Worm (Caenorhabditis elegans) whole organism, young adult: ENCODE data around the gene R09E10.6.

ENCODE experiments used
- F22D6.2 ChIP-seq: sonication (generic microtip); optimal IDR thresholded peaks from 2 replicates; lab custom pipeline; 2016; ENCODE audit warnings: mild to moderate bottlenecking, missing genetic modification characterization, missing compliant biosample characterization
- T26A5.8 ChIP-seq: sonication (generic microtip); optimal IDR thresholded peaks from 2 replicates; lab custom pipeline; 2016; ENCODE audit warnings: missing genetic modification characterization, missing compliant biosample characterization
- Y56A3A.18 ChIP-seq: fragments of 200-800 bp; sonication (Bioruptor generic); IDR thresholded peaks from 2 replicates; pipeline ENCODE4 v1.3.6; 2022; ENCODE audit warnings: missing genetic modification reagents, missing genetic modification characterization, missing compliant biosample characterization
- cebp-1 ChIP-seq, 2 experiments: fragments of 200-800 bp in 1 of 2; sonication (Bioruptor generic) in 1 of 2; sonication (generic microtip) in 1 of 2; IDR thresholded peaks in 1 of 2; optimal IDR thresholded peaks in 1 of 2; 2 replicates each; pipeline versions ENCODE4 v1.3.6 to Lab custom; 2017 to 2022; ENCODE audit warnings: missing compliant biosample characterization in 2 of 2, missing genetic modification characterization in 2 of 2, mild to moderate bottlenecking in 1 of 2, missing genetic modification reagents in 1 of 2, moderate library complexity in 1 of 2
- ceh-79 ChIP-seq: sonication (generic microtip); optimal IDR thresholded peaks from 2 replicates; lab custom pipeline; 2017; ENCODE audit warnings: mild to moderate bottlenecking, missing genetic modification characterization, missing compliant biosample characterization
- egrh-3 ChIP-seq: fragments of 200-800 bp; sonication (Bioruptor generic); IDR thresholded peaks from 2 replicates; pipeline ENCODE4 v1.3.6; 2022; ENCODE audit warnings: missing genetic modification reagents, missing genetic modification characterization, missing compliant biosample characterization
- hsf-1 ChIP-seq: fragments of 200-800 bp; sonication (Bioruptor generic); IDR thresholded peaks from 2 replicates; pipeline ENCODE4 v1.3.6; 2022; ENCODE audit warnings: missing genetic modification reagents, missing genetic modification characterization, missing compliant biosample characterization
- nhr-90 ChIP-seq: sonication (generic microtip); optimal IDR thresholded peaks from 2 replicates; lab custom pipeline; 2016; ENCODE audit warnings: missing genotype, mild to moderate bottlenecking, missing genetic modification characterization, missing compliant biosample characterization
- sdz-38 ChIP-seq: sonication (generic microtip); optimal IDR thresholded peaks from 2 replicates; lab custom pipeline; 2016; ENCODE audit warnings: missing genotype, missing genetic modification characterization, missing compliant biosample characterization
- unc-62 ChIP-seq: fragments of 150-350 bp; optimal IDR thresholded peaks from 2 replicates; lab custom pipeline; 2014; ENCODE audit warnings: missing biosample characterization, missing genetic modification reagents, missing genetic modification characterization
- ztf-6 ChIP-seq: fragments of 200-800 bp; sonication (Bioruptor generic); IDR thresholded peaks from 2 replicates; pipeline ENCODE4 v1.3.6; 2022; ENCODE audit warnings: missing genetic modification reagents, missing genetic modification characterization, missing compliant biosample characterization

- TF ChIP-seq nhr-90 (tag; lab: Kevin White, UChicago): no peak
- TF ChIP-seq unc-62 (GFP tag; lab: Kevin White, UChicago): no peak
- no peak for TF ChIP-seq ceh-79 (tag; lab: Kevin White, UChicago)
- no peak for TF ChIP-seq Y56A3A.18
- no peak for TF ChIP-seq cebp-1 (GFP tag; IDR thresholded peaks at IDR 0.05; lab: Robert Waterston, UW)
- TF ChIP-seq cebp-1 (tag; optimal IDR thresholded peaks at IDR 0.05; lab: Kevin White, UChicago): no peak
- no peak for TF ChIP-seq hsf-1 (GFP tag; lab: Robert Waterston, UW)
- TF ChIP-seq ztf-6 (GFP tag; lab: Robert Waterston, UW): no peak
- TF ChIP-seq F22D6.2 (tag; lab: Kevin White, UChicago): no peak
- no peak for TF ChIP-seq sdz-38 (tag; lab: Kevin White, UChicago)
- no peak for TF ChIP-seq T26A5.8 (tag; lab: Kevin White, UChicago)
- TF ChIP-seq egrh-3 (GFP tag; lab: Robert Waterston, UW): no peak
Observed at ce11 chrIV:10296036-10296435, 2.1 kb upstream of the R09E10.6 start.
